Fruit fly (Drosophila melanogaster): Measurements from ENCODE around the gene Tk.

Tk gene

dm6 chr3R:11967262-11968029, 37.8 kb downstream of the Tk start, which contains the start of the genes CG12213 and GC1 (continued):
- no peak for TF ChIP-seq CG6276 (GFP tag; optimal IDR thresholded peaks at IDR 0.05)
- TF ChIP-seq Sox102F (GFP tag; optimal IDR thresholded peaks at IDR 0.05) = no peak
- TF ChIP-seq CG6808 (GFP tag; optimal IDR thresholded peaks at IDR 0.05) = peak; percentile 9
- TF ChIP-seq esn (GFP tag; optimal IDR thresholded peaks at IDR 0.05) = peak; percentile 31
- TF ChIP-seq CG11294 (GFP tag; IDR thresholded peaks at IDR 0.05) = no peak
- TF ChIP-seq Eip75B (GFP tag; optimal IDR thresholded peaks at IDR 0.05) = peak; percentile 40
- TF ChIP-seq Met (GFP tag; optimal IDR thresholded peaks at IDR 0.05) = peak; percentile 40
- peak; percentile 56 for TF ChIP-seq Eip93F (GFP tag; optimal IDR thresholded peaks at IDR 0.05)
- TF ChIP-seq dac (GFP tag; optimal IDR thresholded peaks at IDR 0.05) = no peak
- peak; percentile 24 for TF ChIP-seq OdsH (GFP tag; optimal IDR thresholded peaks at IDR 0.05)
- TF ChIP-seq topi (GFP tag; optimal IDR thresholded peaks at IDR 0.05) = no peak
- no peak for TF ChIP-seq Smox (GFP tag; optimal IDR thresholded peaks at IDR 0.05)
- peak; percentile 41 for TF ChIP-seq dsx (GFP tag; optimal IDR thresholded peaks at IDR 0.05; ENCODE audit: poor library complexity, severe bottlenecking)
- no peak for TF ChIP-seq CG11902 (GFP tag; optimal IDR thresholded peaks at IDR 0.05)
- peak in 1 of 2 experiments; percentile 11 for TF ChIP-seq ss (GFP tag; optimal IDR thresholded peaks at IDR 0.05)
- TF ChIP-seq CG9139 (GFP tag; optimal IDR thresholded peaks at IDR 0.05) = no peak
- TF ChIP-seq Blimp-1 (GFP tag; optimal IDR thresholded peaks at IDR 0.05) = no peak
- peak; percentile 16 for TF ChIP-seq CG31627 (GFP tag; optimal IDR thresholded peaks at IDR 0.05)
- no peak for TF ChIP-seq CG6792 (GFP tag; optimal IDR thresholded peaks at IDR 0.05)
- TF ChIP-seq CG6854 (GFP tag; optimal IDR thresholded peaks at IDR 0.05) = peak; percentile 2
- TF ChIP-seq CG15336 (GFP tag; IDR thresholded peaks at IDR 0.05) = no peak; the same call in 1 of the 2 replicates
- TF ChIP-seq fd85E (GFP tag; optimal IDR thresholded peaks at IDR 0.05) = no peak

DNA sequence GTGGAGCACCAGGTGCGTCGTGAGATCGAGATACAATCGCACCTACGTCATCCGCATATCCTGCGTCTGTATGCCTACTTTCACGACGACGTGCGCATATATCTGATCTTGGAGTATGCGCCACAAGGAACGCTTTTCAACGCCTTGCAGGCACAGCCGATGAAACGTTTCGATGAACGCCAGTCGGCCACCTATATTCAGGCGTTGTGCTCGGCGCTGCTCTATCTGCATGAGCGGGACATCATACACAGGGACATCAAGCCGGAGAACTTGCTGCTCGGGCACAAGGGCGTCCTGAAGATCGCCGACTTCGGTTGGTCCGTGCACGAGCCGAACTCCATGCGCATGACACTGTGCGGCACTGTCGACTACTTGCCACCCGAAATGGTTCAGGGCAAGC, 41.3 kb downstream of the Tk start:
- TF ChIP-seq CG11902 (GFP tag; optimal IDR thresholded peaks at IDR 0.05) (no peak), CG6276 (GFP tag; optimal IDR thresholded peaks at IDR 0.05) (no peak)

DNA sequence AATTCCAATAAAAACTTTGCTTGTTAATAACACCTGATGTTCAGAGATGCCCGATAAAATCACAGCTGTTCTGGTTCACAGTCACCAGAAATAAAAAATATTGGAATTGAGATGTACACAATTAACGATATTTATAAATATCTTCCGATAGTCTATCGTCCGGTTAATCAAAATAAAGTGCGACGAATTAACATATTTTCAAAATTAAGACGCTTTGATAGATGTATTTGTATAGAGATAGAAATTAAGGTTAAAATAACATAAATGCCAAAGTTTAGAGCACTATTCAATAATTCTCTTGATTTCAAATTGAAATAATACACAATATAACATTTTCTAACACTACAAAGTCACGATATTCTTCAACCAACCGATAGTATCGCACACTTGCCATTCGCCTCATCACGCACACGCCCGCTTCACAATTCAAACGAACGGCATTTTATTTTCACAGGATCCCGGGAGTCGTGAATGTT, 42.5 kb downstream of the Tk start, which contains the start of the genes CG3281 and aurA:
Gene CG3281 (minus strand): TSS at position 67 of the 476 bp plus-strand sequence.
Gene aurA (plus strand): TSS at position 386 of the 476 bp plus-strand sequence.
- TF ChIP-seq lz (GFP tag; optimal IDR thresholded peaks at IDR 0.05) (peak; percentile 78), CG9139 (GFP tag; optimal IDR thresholded peaks at IDR 0.05) (no peak), achi (GFP tag; optimal IDR thresholded peaks at IDR 0.05) (peak; percentile 59), dac (GFP tag; optimal IDR thresholded peaks at IDR 0.05) (peak; percentile 0), CG10631 (GFP tag; optimal IDR thresholded peaks at IDR 0.05) (peak; percentile 83), CG11762 (GFP tag; optimal IDR thresholded peaks at IDR 0.05; ENCODE audit: insufficient read depth) (peak; percentile 37), CG6163 (GFP tag; IDR thresholded peaks at IDR 0.05) (no peak; the same call in 2 of the 3 replicates), Ets21C (GFP tag; optimal IDR thresholded peaks at IDR 0.05) (peak; percentile 61), cyc (GFP tag; optimal IDR thresholded peaks at IDR 0.05) (peak; percentile 80), Eip78C (GFP tag) (peak; percentile 85), CG6792 (GFP tag; optimal IDR thresholded peaks at IDR 0.05) (peak; percentile 46), fd85E (GFP tag; optimal IDR thresholded peaks at IDR 0.05) (no peak), Smox (GFP tag; optimal IDR thresholded peaks at IDR 0.05) (no peak), CG34406 (GFP tag; optimal IDR thresholded peaks at IDR 0.05) (peak; percentile 53), Eip93F (GFP tag; optimal IDR thresholded peaks at IDR 0.05) (no peak), Hr4 (GFP tag; optimal IDR thresholded peaks at IDR 0.05) (peak; percentile 73), ss (GFP tag; optimal IDR thresholded peaks at IDR 0.05) (peak; percentile 9 to 38), fd59A (GFP tag; optimal IDR thresholded peaks at IDR 0.05) (no peak), Hr39 (GFP tag; optimal IDR thresholded peaks at IDR 0.05) (peak; percentile 80), CG3032 (tag; optimal IDR thresholded peaks at IDR 0.05) (peak; percentile 75), vri (GFP tag; optimal IDR thresholded peaks at IDR 0.05) (no peak), CG32006 (GFP tag; optimal IDR thresholded peaks at IDR 0.05) (peak; percentile 57), spab (GFP tag; optimal IDR thresholded peaks at IDR 0.05) (no peak), CG6808 (GFP tag; optimal IDR thresholded peaks at IDR 0.05) (peak; percentile 32), CG11294 (GFP tag; IDR thresholded peaks at IDR 0.05) (peak; percentile 23; the same call in 1 of the 2 replicates), Hr38 (GFP tag; optimal IDR thresholded peaks at IDR 0.05) (no peak), CG7368 (GFP tag; optimal IDR thresholded peaks at IDR 0.05) (peak; percentile 5), Blimp-1 (GFP tag; optimal IDR thresholded peaks at IDR 0.05) (no peak), net (GFP tag; optimal IDR thresholded peaks at IDR 0.05) (no peak), Sox102F (GFP tag; optimal IDR thresholded peaks at IDR 0.05) (no peak), CG3919 (GFP tag; optimal IDR thresholded peaks at IDR 0.05) (no peak), eg (GFP tag; IDR thresholded peaks at IDR 0.05) (no peak), dsx (GFP tag; optimal IDR thresholded peaks at IDR 0.05; ENCODE audit: poor library complexity, severe bottlenecking) (peak; percentile 18), Sox14 (GFP tag; optimal IDR thresholded peaks at IDR 0.05) (peak; percentile 75)
